Worm (Caenorhabditis elegans) whole organism, early embryonic: ENCODE results near the gene F30H5.3.

ENCODE experiments used
- B0310.2 ChIP-seq: sonication (generic microtip); optimal IDR thresholded peaks from 2 replicates; lab custom pipeline; 2016; ENCODE audit warnings: mild to moderate bottlenecking, missing genetic modification characterization, missing compliant biosample characterization
- F13C5.2 ChIP-seq: sonication (generic microtip); optimal IDR thresholded peaks from 2 replicates; lab custom pipeline; 2017; ENCODE audit warnings: mild to moderate bottlenecking, missing genetic modification characterization, inconsistent platforms, missing compliant biosample characterization
- aly-1 ChIP-seq: sonication (generic microtip); optimal IDR thresholded peaks from 2 replicates; lab custom pipeline; 2016; ENCODE audit warnings: missing genetic modification characterization, missing compliant biosample characterization
- ama-1 ChIP-seq: fragments of 150-350 bp; optimal IDR thresholded peaks from 2 replicates; lab custom pipeline; 2014
- ceh-13 ChIP-seq: fragments of 200-800 bp; sonication (Bioruptor generic); optimal IDR thresholded peaks from 2 replicates; lab custom pipeline; 2018; ENCODE audit warnings: mild to moderate bottlenecking, missing genetic modification characterization, missing compliant biosample characterization
- flt-1 ChIP-seq: fragments of 200-800 bp; sonication (Bioruptor generic); IDR thresholded peaks from 2 replicates; pipeline ENCODE4 v1.3.6; 2022; ENCODE audit warnings: missing genetic modification characterization, missing compliant biosample characterization
- hmbx-1 ChIP-seq: sonication (generic microtip); optimal IDR thresholded peaks from 2 replicates; lab custom pipeline; 2016; ENCODE audit warnings: mild to moderate bottlenecking, missing genetic modification characterization, missing compliant biosample characterization
- hmg-4 ChIP-seq: fragments of 200-800 bp; sonication (Bioruptor generic); optimal IDR thresholded peaks from 2 replicates; lab custom pipeline; 2018; ENCODE audit warnings: mild to moderate bottlenecking, missing genetic modification characterization, missing compliant biosample characterization
- hnd-1 ChIP-seq: sonication (generic microtip); optimal IDR thresholded peaks from 2 replicates; lab custom pipeline; 2016; ENCODE audit warnings: missing genetic modification characterization, missing compliant biosample characterization
- pes-1 ChIP-seq: fragments of 200-800 bp; sonication (Bioruptor generic); IDR thresholded peaks from 2 replicates; pipeline ENCODE4 v1.3.6; 2022; ENCODE audit warnings: missing genetic modification reagents, missing genetic modification characterization, missing compliant biosample characterization
- scrt-1 ChIP-seq: fragments of 200-800 bp; sonication (Bioruptor generic); IDR thresholded peaks from 2 replicates; pipeline ENCODE4 v1.3.6; 2022; ENCODE audit warnings: missing genetic modification characterization, missing compliant biosample characterization
- sea-1 ChIP-seq: fragments of 200-800 bp; sonication (Bioruptor generic); conservative IDR thresholded peaks from 2 replicates; pipeline ENCODE4 v1.3.6; 2022; ENCODE audit warnings: missing genetic modification characterization, missing compliant biosample characterization
- tbx-11 ChIP-seq: fragments of 200-800 bp; sonication (Bioruptor generic); IDR thresholded peaks from 2 replicates; pipeline ENCODE4 v1.3.6; 2022; ENCODE audit warnings: missing genetic modification characterization, missing compliant biosample characterization
- tra-4 ChIP-seq: sonication (generic microtip); optimal IDR thresholded peaks from 2 replicates; lab custom pipeline; 2017; ENCODE audit warnings: missing genetic modification characterization, missing compliant biosample characterization

DNA sequence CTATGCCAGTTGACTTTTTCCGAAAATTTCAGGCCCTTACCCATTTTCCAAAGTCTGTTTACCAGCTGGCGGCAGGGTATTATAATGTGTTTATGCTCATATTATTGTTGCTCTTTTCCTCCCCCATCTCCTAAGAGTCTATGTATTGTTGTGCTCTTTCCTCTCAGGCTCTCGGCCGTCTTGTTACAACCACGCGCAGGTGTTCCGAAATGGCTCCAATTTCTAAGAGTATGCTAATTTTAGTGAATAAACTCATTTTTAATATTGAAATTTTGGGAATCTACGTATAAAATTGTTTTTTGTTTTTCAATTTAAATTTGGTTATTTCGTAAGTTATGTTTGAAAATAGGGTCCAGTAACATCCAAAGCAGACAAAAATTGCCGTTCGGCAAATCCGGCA, 46.1 kb upstream of the F30H5.3 start:
- TF ChIP-seq flt-1 (GFP tag; lab: Robert Waterston, UW) (no peak), pes-1 (GFP tag; lab: Robert Waterston, UW) (no peak), B0310.2 (tag; lab: Kevin White, UChicago) (no peak), F13C5.2 (tag; lab: Kevin White, UChicago) (no peak), aly-1 (tag; lab: Kevin White, UChicago) (no peak), tra-4 (no peak), scrt-1 (no peak), hmbx-1 (tag; lab: Kevin White, UChicago) (no peak), ama-1 (lab: Kevin White, UChicago) (no peak), ceh-13 (GFP tag; lab: Kevin White, UChicago) (no peak), hnd-1 (tag; lab: Kevin White, UChicago) (no peak), hmg-4 (GFP tag; lab: Kevin White, UChicago) (no peak), sea-1 (GFP tag; lab: Robert Waterston, UW) (no peak), tbx-11 (GFP tag; lab: Robert Waterston, UW) (no peak)
